Worm (Caenorhabditis elegans) whole organism, early embryonic: ENCODE data around the gene sri-43.

Source experiments
- B0310.2 ChIP-seq: sonication (generic microtip); optimal IDR thresholded peaks from 2 replicates; lab custom pipeline; 2016; ENCODE audit warnings: mild to moderate bottlenecking, missing genetic modification characterization, missing compliant biosample characterization
- F13C5.2 ChIP-seq: sonication (generic microtip); optimal IDR thresholded peaks from 2 replicates; lab custom pipeline; 2017; ENCODE audit warnings: mild to moderate bottlenecking, missing genetic modification characterization, inconsistent platforms, missing compliant biosample characterization
- aly-1 ChIP-seq: sonication (generic microtip); optimal IDR thresholded peaks from 2 replicates; lab custom pipeline; 2016; ENCODE audit warnings: missing genetic modification characterization, missing compliant biosample characterization
- ama-1 ChIP-seq: fragments of 150-350 bp; optimal IDR thresholded peaks from 2 replicates; lab custom pipeline; 2014
- ceh-13 ChIP-seq: fragments of 200-800 bp; sonication (Bioruptor generic); optimal IDR thresholded peaks from 2 replicates; lab custom pipeline; 2018; ENCODE audit warnings: mild to moderate bottlenecking, missing genetic modification characterization, missing compliant biosample characterization
- ceh-36 ChIP-seq: sonication (generic microtip); optimal IDR thresholded peaks from 2 replicates; lab custom pipeline; 2016; ENCODE audit warnings: missing genetic modification characterization, inconsistent platforms, missing compliant biosample characterization
- ets-7 ChIP-seq: sonication (generic microtip); optimal IDR thresholded peaks from 2 replicates; lab custom pipeline; 2016; ENCODE audit warnings: missing genotype, missing genetic modification characterization, missing compliant biosample characterization
- flt-1 ChIP-seq: fragments of 200-800 bp; sonication (Bioruptor generic); IDR thresholded peaks from 2 replicates; pipeline ENCODE4 v1.3.6; 2022; ENCODE audit warnings: missing genetic modification characterization, missing compliant biosample characterization
- hmbx-1 ChIP-seq: sonication (generic microtip); optimal IDR thresholded peaks from 2 replicates; lab custom pipeline; 2016; ENCODE audit warnings: mild to moderate bottlenecking, missing genetic modification characterization, missing compliant biosample characterization
- hmg-4 ChIP-seq: fragments of 200-800 bp; sonication (Bioruptor generic); optimal IDR thresholded peaks from 2 replicates; lab custom pipeline; 2018; ENCODE audit warnings: mild to moderate bottlenecking, missing genetic modification characterization, missing compliant biosample characterization
- hnd-1 ChIP-seq: sonication (generic microtip); optimal IDR thresholded peaks from 2 replicates; lab custom pipeline; 2016; ENCODE audit warnings: missing genetic modification characterization, missing compliant biosample characterization
- pes-1 ChIP-seq: fragments of 200-800 bp; sonication (Bioruptor generic); IDR thresholded peaks from 2 replicates; pipeline ENCODE4 v1.3.6; 2022; ENCODE audit warnings: missing genetic modification reagents, missing genetic modification characterization, missing compliant biosample characterization
- scrt-1 ChIP-seq: fragments of 200-800 bp; sonication (Bioruptor generic); IDR thresholded peaks from 2 replicates; pipeline ENCODE4 v1.3.6; 2022; ENCODE audit warnings: missing genetic modification characterization, missing compliant biosample characterization
- sea-1 ChIP-seq: fragments of 200-800 bp; sonication (Bioruptor generic); conservative IDR thresholded peaks from 2 replicates; pipeline ENCODE4 v1.3.6; 2022; ENCODE audit warnings: missing genetic modification characterization, missing compliant biosample characterization
- tbx-11 ChIP-seq: fragments of 200-800 bp; sonication (Bioruptor generic); IDR thresholded peaks from 2 replicates; pipeline ENCODE4 v1.3.6; 2022; ENCODE audit warnings: missing genetic modification characterization, missing compliant biosample characterization
- tbx-37 ChIP-seq: fragments of 200-800 bp; sonication (Bioruptor generic); conservative IDR thresholded peaks from 2 replicates; pipeline ENCODE4 v1.3.6; 2022; ENCODE audit warnings: missing genetic modification reagents, missing genetic modification characterization, missing compliant biosample characterization
- tra-4 ChIP-seq: sonication (generic microtip); optimal IDR thresholded peaks from 2 replicates; lab custom pipeline; 2017; ENCODE audit warnings: missing genetic modification characterization, missing compliant biosample characterization

The sri-43 gene

ce11 chrII:3158985-3159384 is 14.5 kb upstream of the sri-43 start, which contains the start of gene sri-34:
Gene sri-34, minus strand, starts transcription at chrII:3159085.
- TF ChIP-seq tbx-37 (GFP tag; lab: Robert Waterston, UW), result no peak
- TF ChIP-seq flt-1 (GFP tag; lab: Robert Waterston, UW), result no peak
- TF ChIP-seq ceh-13 (GFP tag; lab: Kevin White, UChicago), result no peak
- TF ChIP-seq tra-4, result no peak
- TF ChIP-seq hmg-4 (GFP tag; lab: Kevin White, UChicago), result no peak
- no peak for TF ChIP-seq hnd-1 (tag; lab: Kevin White, UChicago)
- no peak for TF ChIP-seq scrt-1 (GFP tag; lab: Robert Waterston, UW)
- no peak for TF ChIP-seq F13C5.2 (tag; lab: Kevin White, UChicago)
- no peak for TF ChIP-seq tbx-11
- TF ChIP-seq sea-1 (GFP tag; lab: Robert Waterston, UW), result no peak
- TF ChIP-seq ama-1 (lab: Kevin White, UChicago), result no peak
- no peak for TF ChIP-seq ets-7
- TF ChIP-seq aly-1 (tag; lab: Kevin White, UChicago), result no peak
- TF ChIP-seq B0310.2 (tag; lab: Kevin White, UChicago), result no peak
- no peak for TF ChIP-seq ceh-36 (tag; lab: Kevin White, UChicago)

ce11 chrII:3156749-3157148 is 12.3 kb upstream of the sri-43 start, which contains the start of gene sri-33:
Gene sri-33, minus strand, starts transcription at chrII:3156849.
- TF ChIP-seq sea-1 (GFP tag; lab: Robert Waterston, UW), result no peak
- no peak for TF ChIP-seq B0310.2 (tag; lab: Kevin White, UChicago)
- no peak for TF ChIP-seq ceh-13 (GFP tag; lab: Kevin White, UChicago)
- TF ChIP-seq hnd-1 (tag; lab: Kevin White, UChicago), result no peak
- no peak for TF ChIP-seq ceh-36 (tag; lab: Kevin White, UChicago)
- no peak for TF ChIP-seq scrt-1 (GFP tag; lab: Robert Waterston, UW)
- no peak for TF ChIP-seq tbx-37 (GFP tag; lab: Robert Waterston, UW)
- TF ChIP-seq ama-1 (lab: Kevin White, UChicago), result no peak
- no peak for TF ChIP-seq tra-4
- TF ChIP-seq F13C5.2 (tag; lab: Kevin White, UChicago), result no peak
- TF ChIP-seq tbx-11, result no peak
- TF ChIP-seq hmbx-1, result no peak

DNA sequence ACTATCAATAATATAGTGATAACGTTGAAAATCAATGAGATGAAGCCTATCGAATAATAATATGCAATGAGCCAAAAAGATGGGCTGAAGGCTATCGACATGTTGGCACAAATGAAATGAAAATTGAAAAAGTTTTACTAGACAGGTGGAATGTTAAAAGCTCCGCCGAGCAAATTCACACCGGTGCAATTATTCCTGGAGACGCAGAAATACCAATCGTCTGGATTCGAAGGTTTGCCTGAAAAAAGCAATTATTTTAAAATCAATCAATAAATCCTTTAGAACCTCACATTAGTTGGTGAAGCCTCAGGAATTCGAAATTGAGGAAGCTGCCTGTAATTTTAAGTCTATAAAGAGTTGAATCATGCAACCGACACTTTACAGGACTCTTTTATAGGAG is 9.9 kb upstream of the sri-43 start, which contains the start of gene sri-32:
Gene sri-32 (minus strand): TSS at position 101 of the 400 bp plus-strand sequence.
- TF ChIP-seq ceh-36 (tag; lab: Kevin White, UChicago) (no peak), tbx-11 (no peak), ama-1 (lab: Kevin White, UChicago) (no peak), sea-1 (GFP tag; lab: Robert Waterston, UW) (no peak), tra-4 (no peak), flt-1 (GFP tag; lab: Robert Waterston, UW) (no peak)

DNA sequence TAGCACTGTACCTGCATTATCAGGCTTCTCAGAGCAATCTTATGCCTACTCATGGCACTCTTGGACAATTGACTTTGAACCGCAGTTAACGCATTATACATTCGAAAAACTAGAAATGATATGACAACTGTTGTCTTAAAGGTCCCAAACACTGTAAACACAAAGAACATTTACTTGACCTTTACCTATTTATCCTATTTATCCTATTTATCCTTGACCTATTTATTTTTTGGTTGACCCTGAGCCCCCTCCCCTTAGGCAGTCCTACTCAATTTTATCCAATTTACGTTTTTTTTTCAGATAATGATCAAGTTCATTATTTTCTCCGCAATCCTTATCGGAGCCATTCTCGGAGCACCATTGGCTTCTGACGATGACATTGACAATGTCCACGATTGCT is 7.2 kb upstream of the sri-43 start, which contains the start of the genes T10D4.14 and T10D4.19:
Gene T10D4.14 (minus strand): TSS at position 101 of the 400 bp plus-strand sequence.
Gene T10D4.19 (plus strand): TSS at position 304 of the 400 bp plus-strand sequence.
- TF ChIP-seq pes-1 (no peak), ceh-13 (GFP tag; lab: Kevin White, UChicago) (no peak), sea-1 (GFP tag; lab: Robert Waterston, UW) (no peak), B0310.2 (tag; lab: Kevin White, UChicago) (no peak), tbx-37 (GFP tag; lab: Robert Waterston, UW) (no peak), F13C5.2 (tag; lab: Kevin White, UChicago) (no peak), aly-1 (tag; lab: Kevin White, UChicago) (no peak), ets-7 (no peak), flt-1 (GFP tag; lab: Robert Waterston, UW) (no peak), tra-4 (no peak), tbx-11 (no peak), hmbx-1 (no peak), scrt-1 (GFP tag; lab: Robert Waterston, UW) (no peak)

ce11 chrII:3149521-3150190 is 5.2 kb upstream of the sri-43 start, which contains the start of the genes T10D4.11 and T10D4.1:
Gene T10D4.11, minus strand, starts transcription at chrII:3149621.
Gene T10D4.1, plus strand, starts transcription at chrII:3150140.
- TF ChIP-seq tbx-11 (no peak), sea-1 (GFP tag; lab: Robert Waterston, UW) (no peak), ceh-13 (GFP tag; lab: Kevin White, UChicago) (no peak), ama-1 (lab: Kevin White, UChicago) (no peak), hnd-1 (tag; lab: Kevin White, UChicago) (no peak), aly-1 (tag; lab: Kevin White, UChicago) (no peak), flt-1 (GFP tag; lab: Robert Waterston, UW) (no peak), F13C5.2 (tag; lab: Kevin White, UChicago) (no peak), ets-7 (no peak), scrt-1 (GFP tag; lab: Robert Waterston, UW) (no peak), tra-4 (no peak), B0310.2 (tag; lab: Kevin White, UChicago) (no peak), tbx-37 (GFP tag; lab: Robert Waterston, UW) (no peak), pes-1 (no peak), hmbx-1 (no peak), hmg-4 (GFP tag; lab: Kevin White, UChicago) (no peak), ceh-36 (tag; lab: Kevin White, UChicago) (no peak)

ce11 chrII:3148404-3148803 is 4.0 kb upstream of the sri-43 start:
- TF ChIP-seq pes-1 (no peak), ceh-13 (GFP tag; lab: Kevin White, UChicago) (no peak), tbx-37 (GFP tag; lab: Robert Waterston, UW) (no peak), ets-7 (no peak), aly-1 (tag; lab: Kevin White, UChicago) (no peak), hmg-4 (GFP tag; lab: Kevin White, UChicago) (no peak), hmbx-1 (no peak), flt-1 (GFP tag; lab: Robert Waterston, UW) (no peak), F13C5.2 (tag; lab: Kevin White, UChicago) (no peak), scrt-1 (GFP tag; lab: Robert Waterston, UW) (no peak), B0310.2 (tag; lab: Kevin White, UChicago) (no peak), ama-1 (lab: Kevin White, UChicago) (no peak), ceh-36 (tag; lab: Kevin White, UChicago) (no peak), tbx-11 (no peak), sea-1 (GFP tag; lab: Robert Waterston, UW) (no peak), tra-4 (no peak), hnd-1 (tag; lab: Kevin White, UChicago) (no peak)
